Worm (Caenorhabditis elegans) whole organism, early embryonic: Measurements from ENCODE around the gene T10G3.2.

Source experiments
- B0310.2 ChIP-seq: sonication (generic microtip); optimal IDR thresholded peaks from 2 replicates; lab custom pipeline; 2016; ENCODE audit warnings: mild to moderate bottlenecking, missing genetic modification characterization, missing compliant biosample characterization
- F13C5.2 ChIP-seq: sonication (generic microtip); optimal IDR thresholded peaks from 2 replicates; lab custom pipeline; 2017; ENCODE audit warnings: mild to moderate bottlenecking, missing genetic modification characterization, inconsistent platforms, missing compliant biosample characterization
- aly-1 ChIP-seq: sonication (generic microtip); optimal IDR thresholded peaks from 2 replicates; lab custom pipeline; 2016; ENCODE audit warnings: missing genetic modification characterization, missing compliant biosample characterization
- ama-1 ChIP-seq: fragments of 150-350 bp; optimal IDR thresholded peaks from 2 replicates; lab custom pipeline; 2014
- ceh-13 ChIP-seq: fragments of 200-800 bp; sonication (Bioruptor generic); optimal IDR thresholded peaks from 2 replicates; lab custom pipeline; 2018; ENCODE audit warnings: mild to moderate bottlenecking, missing genetic modification characterization, missing compliant biosample characterization
- ceh-36 ChIP-seq: sonication (generic microtip); optimal IDR thresholded peaks from 2 replicates; lab custom pipeline; 2016; ENCODE audit warnings: missing genetic modification characterization, inconsistent platforms, missing compliant biosample characterization
- ets-7 ChIP-seq: sonication (generic microtip); optimal IDR thresholded peaks from 2 replicates; lab custom pipeline; 2016; ENCODE audit warnings: missing genotype, missing genetic modification characterization, missing compliant biosample characterization
- flt-1 ChIP-seq: fragments of 200-800 bp; sonication (Bioruptor generic); IDR thresholded peaks from 2 replicates; pipeline ENCODE4 v1.3.6; 2022; ENCODE audit warnings: missing genetic modification characterization, missing compliant biosample characterization
- hmbx-1 ChIP-seq: sonication (generic microtip); optimal IDR thresholded peaks from 2 replicates; lab custom pipeline; 2016; ENCODE audit warnings: mild to moderate bottlenecking, missing genetic modification characterization, missing compliant biosample characterization
- hmg-4 ChIP-seq: fragments of 200-800 bp; sonication (Bioruptor generic); optimal IDR thresholded peaks from 2 replicates; lab custom pipeline; 2018; ENCODE audit warnings: mild to moderate bottlenecking, missing genetic modification characterization, missing compliant biosample characterization
- hnd-1 ChIP-seq: sonication (generic microtip); optimal IDR thresholded peaks from 2 replicates; lab custom pipeline; 2016; ENCODE audit warnings: missing genetic modification characterization, missing compliant biosample characterization
- pes-1 ChIP-seq: fragments of 200-800 bp; sonication (Bioruptor generic); IDR thresholded peaks from 2 replicates; pipeline ENCODE4 v1.3.6; 2022; ENCODE audit warnings: missing genetic modification reagents, missing genetic modification characterization, missing compliant biosample characterization
- scrt-1 ChIP-seq: fragments of 200-800 bp; sonication (Bioruptor generic); IDR thresholded peaks from 2 replicates; pipeline ENCODE4 v1.3.6; 2022; ENCODE audit warnings: missing genetic modification characterization, missing compliant biosample characterization
- sea-1 ChIP-seq: fragments of 200-800 bp; sonication (Bioruptor generic); conservative IDR thresholded peaks from 2 replicates; pipeline ENCODE4 v1.3.6; 2022; ENCODE audit warnings: missing genetic modification characterization, missing compliant biosample characterization
- tbx-11 ChIP-seq: fragments of 200-800 bp; sonication (Bioruptor generic); IDR thresholded peaks from 2 replicates; pipeline ENCODE4 v1.3.6; 2022; ENCODE audit warnings: missing genetic modification characterization, missing compliant biosample characterization
- tbx-37 ChIP-seq: fragments of 200-800 bp; sonication (Bioruptor generic); conservative IDR thresholded peaks from 2 replicates; pipeline ENCODE4 v1.3.6; 2022; ENCODE audit warnings: missing genetic modification reagents, missing genetic modification characterization, missing compliant biosample characterization
- tra-4 ChIP-seq: sonication (generic microtip); optimal IDR thresholded peaks from 2 replicates; lab custom pipeline; 2017; ENCODE audit warnings: missing genetic modification characterization, missing compliant biosample characterization

Gene T10G3.2

ce11 chrV:13479766-13480165 lies at the start of gene T10G3.2:
Gene T10G3.2 (minus strand): TSS chrV:13479866.
- no peak for TF ChIP-seq tbx-11 (GFP tag; lab: Robert Waterston, UW)
- no peak for TF ChIP-seq B0310.2 (tag; lab: Kevin White, UChicago)
- TF ChIP-seq flt-1 = no peak
- no peak for TF ChIP-seq ceh-13

- no peak for TF ChIP-seq tra-4 (tag; lab: Kevin White, UChicago)
- no peak for TF ChIP-seq ceh-13
- TF ChIP-seq ama-1 (lab: Kevin White, UChicago) = no peak
- no peak for TF ChIP-seq flt-1
- TF ChIP-seq hmg-4 (GFP tag; lab: Kevin White, UChicago) = no peak
- TF ChIP-seq pes-1 = no peak
- TF ChIP-seq hnd-1 (tag; lab: Kevin White, UChicago) = no peak
- TF ChIP-seq scrt-1 (GFP tag; lab: Robert Waterston, UW) = no peak
- TF ChIP-seq sea-1 = no peak
- TF ChIP-seq hmbx-1 (tag; lab: Kevin White, UChicago) = no peak
- TF ChIP-seq ceh-36 (tag; lab: Kevin White, UChicago) = no peak
- no peak for TF ChIP-seq B0310.2 (tag; lab: Kevin White, UChicago)
- TF ChIP-seq aly-1 = no peak
- no peak for TF ChIP-seq tbx-11 (GFP tag; lab: Robert Waterston, UW)
- TF ChIP-seq F13C5.2 (tag; lab: Kevin White, UChicago) = no peak
- no peak for TF ChIP-seq ets-7
These were observed 49.5 kb upstream of the T10G3.2 start for ce11 chrV:13529165-13529564.

- TF ChIP-seq scrt-1 (GFP tag; lab: Robert Waterston, UW) (no peak), flt-1 (no peak), B0310.2 (tag; lab: Kevin White, UChicago) (no peak), ceh-36 (tag; lab: Kevin White, UChicago) (no peak), sea-1 (no peak), hmg-4 (GFP tag; lab: Kevin White, UChicago) (no peak), ama-1 (lab: Kevin White, UChicago) (no peak)
These were observed 43.5 kb upstream of the T10G3.2 start, which contains the start of gene R11G10.3 for ce11 chrV:13523194-13523593. Gene R11G10.3 (plus strand): TSS chrV:13523494.

- TF ChIP-seq ceh-36 (tag; lab: Kevin White, UChicago) = no peak
- no peak for TF ChIP-seq sea-1
- TF ChIP-seq hmg-4 (GFP tag; lab: Kevin White, UChicago) = no peak
- no peak for TF ChIP-seq aly-1
- TF ChIP-seq hmbx-1 (tag; lab: Kevin White, UChicago) = no peak
- no peak for TF ChIP-seq ama-1 (lab: Kevin White, UChicago)
- TF ChIP-seq ets-7 = no peak
- TF ChIP-seq flt-1 = no peak
- no peak for TF ChIP-seq hnd-1 (tag; lab: Kevin White, UChicago)
- TF ChIP-seq tbx-37 (GFP tag; lab: Robert Waterston, UW) = no peak
These were observed 35.4 kb upstream of the T10G3.2 start, which contains the start of gene semi-1 for ce11 chrV:13515115-13515514. Gene semi-1 (minus strand): TSS chrV:13515215.

- TF ChIP-seq tbx-11 (GFP tag; lab: Robert Waterston, UW) (no peak), ama-1 (lab: Kevin White, UChicago) (no peak), hnd-1 (tag; lab: Kevin White, UChicago) (no peak), scrt-1 (GFP tag; lab: Robert Waterston, UW) (no peak), B0310.2 (tag; lab: Kevin White, UChicago) (no peak), ceh-13 (no peak), ceh-36 (tag; lab: Kevin White, UChicago) (no peak), hmbx-1 (tag; lab: Kevin White, UChicago) (no peak), hmg-4 (GFP tag; lab: Kevin White, UChicago) (no peak)
These were observed 32.8 kb upstream of the T10G3.2 start for ce11 chrV:13512515-13512914.

- TF ChIP-seq tra-4 (tag; lab: Kevin White, UChicago) (no peak), hmg-4 (GFP tag; lab: Kevin White, UChicago) (no peak), ama-1 (lab: Kevin White, UChicago) (no peak), pes-1 (no peak), flt-1 (no peak), hnd-1 (tag; lab: Kevin White, UChicago) (no peak), tbx-37 (GFP tag; lab: Robert Waterston, UW) (no peak)
These were observed 32.0 kb upstream of the T10G3.2 start, which contains the start of gene avr-15 for ce11 chrV:13511618-13512017. Gene avr-15 (minus strand): TSS chrV:13511718.

- TF ChIP-seq B0310.2 (tag; lab: Kevin White, UChicago) (no peak), scrt-1 (GFP tag; lab: Robert Waterston, UW) (no peak), ets-7 (no peak), tbx-11 (GFP tag; lab: Robert Waterston, UW) (no peak), pes-1 (no peak), F13C5.2 (tag; lab: Kevin White, UChicago) (no peak), sea-1 (no peak), hnd-1 (tag; lab: Kevin White, UChicago) (no peak), hmg-4 (GFP tag; lab: Kevin White, UChicago) (no peak), hmbx-1 (tag; lab: Kevin White, UChicago) (no peak), ama-1 (lab: Kevin White, UChicago) (no peak), ceh-13 (no peak), flt-1 (no peak), tra-4 (tag; lab: Kevin White, UChicago) (no peak)
These were observed 26.7 kb upstream of the T10G3.2 start, which contains the start of gene R11G10.4 for ce11 chrV:13506321-13506720. Gene R11G10.4 (plus strand): TSS chrV:13506621.

- TF ChIP-seq hnd-1 (tag; lab: Kevin White, UChicago) (no peak), ceh-13 (no peak), F13C5.2 (tag; lab: Kevin White, UChicago) (no peak), tbx-11 (GFP tag; lab: Robert Waterston, UW) (no peak), hmbx-1 (tag; lab: Kevin White, UChicago) (no peak), tbx-37 (GFP tag; lab: Robert Waterston, UW) (no peak), tra-4 (tag; lab: Kevin White, UChicago) (no peak), scrt-1 (GFP tag; lab: Robert Waterston, UW) (no peak), B0310.2 (tag; lab: Kevin White, UChicago) (no peak), aly-1 (no peak), ceh-36 (tag; lab: Kevin White, UChicago) (no peak), flt-1 (no peak), hmg-4 (GFP tag; lab: Kevin White, UChicago) (no peak), ama-1 (lab: Kevin White, UChicago) (no peak), sea-1 (no peak), pes-1 (no peak)
These were observed 19.6 kb upstream of the T10G3.2 start for ce11 chrV:13499227-13499626.
